Fruit fly (Drosophila melanogaster) whole organism, adult: ENCODE data around the gene Rbp1.

Source experiments
- CG1620 ChIP-seq: fragments of 200-800 bp; sonication (Bioruptor generic); optimal IDR thresholded peaks from 2 replicates; lab custom pipeline; 2016; ENCODE audit warnings: missing biosample characterization, missing genetic modification characterization
- CG33017 ChIP-seq: fragments of 200-800 bp; sonication (Bioruptor generic); optimal IDR thresholded peaks from 2 replicates; lab custom pipeline; 2018; ENCODE audit warnings: missing biosample characterization, mild to moderate bottlenecking, missing genetic modification characterization, moderate library complexity
- Clk ChIP-seq: fragments of 200-800 bp; sonication (Bioruptor generic); optimal IDR thresholded peaks from 2 replicates; lab custom pipeline; 2017; ENCODE audit warnings: missing biosample characterization, missing genetic modification characterization
- Crg-1 ChIP-seq: fragments of 200-800 bp; sonication (Bioruptor generic); optimal IDR thresholded peaks from 2 replicates; lab custom pipeline; 2016; ENCODE audit warnings: missing biosample characterization, missing genetic modification characterization
- Hr96 ChIP-seq: fragments of 200-800 bp; sonication (Bioruptor generic); optimal IDR thresholded peaks from 2 replicates; lab custom pipeline; 2016; ENCODE audit warnings: missing biosample characterization, missing genetic modification characterization
- Mnt ChIP-seq: fragments of 200-800 bp; sonication (Bioruptor generic); optimal IDR thresholded peaks from 2 replicates; lab custom pipeline; 2016; ENCODE audit warnings: missing biosample characterization, mild to moderate bottlenecking, missing genetic modification characterization
- bab1 ChIP-seq: fragments of 200-800 bp; sonication (Bioruptor generic); optimal IDR thresholded peaks from 3 replicates; lab custom pipeline; 2019; ENCODE audit warnings: missing biosample characterization, mild to moderate bottlenecking, missing genetic modification characterization, moderate library complexity
- cic ChIP-seq: fragments of 200-800 bp; sonication (Bioruptor generic); optimal IDR thresholded peaks from 2 replicates; lab custom pipeline; 2017; ENCODE audit warnings: missing biosample characterization, mild to moderate bottlenecking, missing genetic modification characterization, moderate library complexity
- cnc ChIP-seq, 2 experiments: fragments of >200 bp; optimal IDR thresholded peaks; 2 replicates each; lab custom pipeline; 2017
- kay ChIP-seq: fragments of 200-800 bp; sonication (Bioruptor generic); peaks from one replicate; lab custom pipeline; 2016; ENCODE audit warnings: missing biosample characterization, missing genetic modification characterization, borderline replicate concordance
- ovo ChIP-seq: fragments of 200-800 bp; sonication (Bioruptor generic); optimal IDR thresholded peaks from 2 replicates; lab custom pipeline; 2016; ENCODE audit warnings: missing biosample characterization, missing genetic modification characterization
- pad ChIP-seq: fragments of 200-800 bp; sonication (Bioruptor generic); optimal IDR thresholded peaks from 3 replicates; lab custom pipeline; 2017; ENCODE audit warnings: missing biosample characterization, missing genetic modification characterization, mild to moderate bottlenecking, moderate library complexity, missing genetic modification reagents
- toe ChIP-seq: fragments of 200-800 bp; sonication (Bioruptor generic); optimal IDR thresholded peaks from 2 replicates; lab custom pipeline; 2016; ENCODE audit warnings: missing biosample characterization, missing genetic modification characterization

DNA sequence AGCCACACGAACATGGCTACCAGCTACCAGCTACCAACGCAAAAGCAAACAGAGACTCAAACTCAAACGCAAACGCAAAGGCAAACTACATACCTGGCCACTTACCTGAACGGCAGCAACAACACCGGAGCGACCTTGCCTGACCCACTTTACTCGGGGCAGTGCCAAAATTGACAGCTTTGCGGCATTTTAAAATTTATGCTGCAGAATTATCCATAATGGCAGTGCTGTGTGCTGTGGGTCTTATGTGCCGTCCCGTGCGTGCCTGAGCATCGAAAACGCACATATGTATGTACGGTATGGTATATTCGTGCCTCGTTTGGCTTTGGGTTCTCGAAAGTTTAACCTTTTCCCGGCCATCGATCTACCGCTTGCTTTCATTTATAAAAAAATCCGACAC is 44.5 kb downstream of the Rbp1 start:
- no peak for TF ChIP-seq CG33017 (tag; lab: Kevin White, UChicago)
- no peak for TF ChIP-seq cic (GFP tag; lab: Kevin White, UChicago)
- no peak for TF ChIP-seq Mnt (GFP tag; lab: Kevin White, UChicago)
- no peak for TF ChIP-seq pad (GFP tag; lab: Kevin White, UChicago)
- TF ChIP-seq Hr96 (GFP tag; lab: Kevin White, UChicago) = no peak
- TF ChIP-seq kay (GFP tag; lab: Kevin White, UChicago) = no peak
- TF ChIP-seq bab1 (GFP tag; lab: Kevin White, UChicago) = no peak
- TF ChIP-seq CG1620 (GFP tag; lab: Kevin White, UChicago) = no peak
- TF ChIP-seq ovo (GFP tag; lab: Kevin White, UChicago) = no peak
- no peak for TF ChIP-seq cnc (optimal IDR thresholded peaks at IDR 0.05; lab: Kevin White, UChicago)
- TF ChIP-seq Clk (GFP tag; lab: Kevin White, UChicago) = no peak
- no peak for TF ChIP-seq Crg-1
- no peak for TF ChIP-seq toe (GFP tag; lab: Kevin White, UChicago)
